Fruit fly (Drosophila melanogaster) whole organism, embryonic: ENCODE measurements around the gene CG5355.
A peak's percentile ranks its signal among the peaks of the same experiment; 100 is the strongest.

Experiments
- Atf-2 ChIP-seq: fragments of 200-800 bp; sonication (Bioruptor generic); optimal IDR thresholded peaks from 2 replicates; lab custom pipeline; 2016; ENCODE audit warnings: missing biosample characterization, missing genetic modification characterization
- CG10543 ChIP-seq: fragments of 200-800 bp; sonication (Bioruptor generic); optimal IDR thresholded peaks from 3 replicates; lab custom pipeline; 2017; ENCODE audit warnings: missing biosample characterization, mild to moderate bottlenecking, missing genetic modification characterization, moderate library complexity
- CG12104 ChIP-seq: fragments of 200-800 bp; sonication (Bioruptor generic); optimal IDR thresholded peaks from 3 replicates; lab custom pipeline; 2016; ENCODE audit warnings: missing biosample characterization, missing genetic modification characterization
- CG12744 ChIP-seq: fragments of 200-800 bp; sonication (Bioruptor generic); optimal IDR thresholded peaks from 2 replicates; lab custom pipeline; 2016; ENCODE audit warnings: missing biosample characterization, missing genetic modification characterization
- CG13296 ChIP-seq: fragments of 200-800 bp; sonication (Bioruptor generic); optimal IDR thresholded peaks from 3 replicates; lab custom pipeline; 2018; ENCODE audit warnings: missing biosample characterization, mild to moderate bottlenecking, missing genetic modification characterization
- CG14050 ChIP-seq: fragments of 200-800 bp; sonication (Bioruptor generic); IDR thresholded peaks from 3 replicates; pipeline ENCODE4 v1.3.6; 2022; ENCODE audit warnings: missing biosample characterization, missing genetic modification characterization
- CG15269 ChIP-seq: fragments of 200-800 bp; sonication (Bioruptor generic); optimal IDR thresholded peaks from 2 replicates; lab custom pipeline; 2018; ENCODE audit warnings: missing biosample characterization, mild to moderate bottlenecking, missing genetic modification characterization, moderate library complexity
- CG15601 ChIP-seq: fragments of 200-800 bp; sonication (Bioruptor generic); optimal IDR thresholded peaks from 3 replicates; lab custom pipeline; 2019; ENCODE audit warnings: missing biosample characterization, mild to moderate bottlenecking, missing genetic modification characterization, moderate library complexity
- CG16813 ChIP-seq: fragments of 200-800 bp; sonication (Bioruptor generic); IDR thresholded peaks from 3 replicates; pipeline ENCODE4 v1.3.6; 2022; ENCODE audit warnings: missing biosample characterization, missing genetic modification characterization; ENCODE audit not compliant: partially characterized antibody
- CG17912 ChIP-seq: fragments of 200-800 bp; sonication (Bioruptor generic); optimal IDR thresholded peaks from 2 replicates; lab custom pipeline; 2018; ENCODE audit warnings: missing biosample characterization, mild to moderate bottlenecking, missing genetic modification characterization
- CG18599 ChIP-seq: fragments of 200-800 bp; sonication (Bioruptor generic); optimal IDR thresholded peaks from 3 replicates; lab custom pipeline; 2017; ENCODE audit warnings: missing biosample characterization, missing genetic modification characterization, mild to moderate bottlenecking, moderate library complexity, missing genetic modification reagents
- CG2202 ChIP-seq: fragments of 200-800 bp; sonication (Bioruptor generic); optimal IDR thresholded peaks from 2 replicates; lab custom pipeline; 2018; ENCODE audit warnings: missing biosample characterization, mild to moderate bottlenecking, missing genetic modification characterization
- CG33213 ChIP-seq: fragments of 200-800 bp; sonication (Bioruptor generic); optimal IDR thresholded peaks from 3 replicates; lab custom pipeline; 2016; ENCODE audit warnings: missing biosample characterization, missing genetic modification characterization
- CG34422 ChIP-seq: fragments of 200-800 bp; sonication (Bioruptor generic); IDR thresholded peaks from 3 replicates; pipeline ENCODE4 v1.3.6; 2022; ENCODE audit warnings: missing biosample characterization, missing genetic modification characterization
- CG3995 ChIP-seq: fragments of 200-800 bp; sonication (Bioruptor generic); optimal IDR thresholded peaks from 3 replicates; lab custom pipeline; 2016; ENCODE audit warnings: missing biosample characterization, missing genetic modification characterization
- CG4282 ChIP-seq: fragments of 200-800 bp; sonication (Bioruptor generic); optimal IDR thresholded peaks from 2 replicates; lab custom pipeline; 2016; ENCODE audit warnings: missing biosample characterization, missing genetic modification characterization
- CG43689 ChIP-seq: fragments of 200-800 bp; sonication (Bioruptor generic); IDR thresholded peaks from 2 replicates; pipeline ENCODE4 v1.3.6; 2022; ENCODE audit warnings: missing biosample characterization, missing genetic modification characterization
- CG4854 ChIP-seq: fragments of 200-800 bp; sonication (Bioruptor generic); optimal IDR thresholded peaks from 2 replicates; lab custom pipeline; 2016; ENCODE audit warnings: missing biosample characterization, missing genetic modification characterization, inconsistent platforms
- CG6254 ChIP-seq: fragments of 200-800 bp; sonication (Bioruptor generic); optimal IDR thresholded peaks from 3 replicates; lab custom pipeline; 2017; ENCODE audit warnings: mild to moderate bottlenecking, missing biosample characterization, missing genetic modification reagents, missing genetic modification characterization
- CG6683 ChIP-seq: fragments of 200-800 bp; sonication (Bioruptor generic); optimal IDR thresholded peaks from 2 replicates; lab custom pipeline; 2017; ENCODE audit warnings: missing biosample characterization, mild to moderate bottlenecking, missing genetic modification characterization, missing genetic modification reagents
- CG7928 ChIP-seq: fragments of 200-800 bp; sonication (Bioruptor generic); optimal IDR thresholded peaks from 2 replicates; lab custom pipeline; 2017; ENCODE audit warnings: missing biosample characterization, mild to moderate bottlenecking, missing genetic modification characterization
- CG8359 ChIP-seq: fragments of 200-800 bp; sonication (Bioruptor generic); optimal IDR thresholded peaks from 2 replicates; lab custom pipeline; 2017; ENCODE audit warnings: missing biosample characterization, mild to moderate bottlenecking, missing genetic modification characterization, borderline replicate concordance
- CG9437 ChIP-seq: fragments of 200-800 bp; sonication (Bioruptor generic); optimal IDR thresholded peaks from 2 replicates; lab custom pipeline; 2018; ENCODE audit warnings: missing biosample characterization, mild to moderate bottlenecking, missing genetic modification characterization
- Camta ChIP-seq: fragments of 200-800 bp; sonication (Bioruptor generic); optimal IDR thresholded peaks from 2 replicates; lab custom pipeline; 2016; ENCODE audit warnings: missing biosample characterization, missing genetic modification characterization
- CkIIα-i1 ChIP-seq: fragments of 200-800 bp; sonication (Bioruptor generic); IDR thresholded peaks from 2 replicates; pipeline ENCODE4 v1.3.6; 2022; ENCODE audit warnings: missing biosample characterization, missing genetic modification characterization
- E2f2 ChIP-seq: fragments of 200-800 bp; sonication (Bioruptor generic); IDR thresholded peaks from 2 replicates; pipeline ENCODE4 v1.3.6; 2022; ENCODE audit warnings: missing biosample characterization, missing genetic modification characterization
- Hr51 ChIP-seq, 2 experiments: fragments of 200-800 bp; sonication (Bioruptor generic); optimal IDR thresholded peaks; 2 replicates in 1 of 2; 3 replicates in 1 of 2; lab custom pipeline; 2016 to 2018; ENCODE audit warnings: missing biosample characterization in 2 of 2, missing genetic modification characterization in 2 of 2, mild to moderate bottlenecking in 1 of 2, moderate library complexity in 1 of 2
- MBD-R2 ChIP-seq: fragments of 200-800 bp; sonication (Bioruptor generic); IDR thresholded peaks from 2 replicates; pipeline ENCODE4 v1.3.6; 2022; ENCODE audit warnings: missing biosample characterization, missing genetic modification characterization
- NFAT ChIP-seq: fragments of 200-800 bp; sonication (Bioruptor generic); IDR thresholded peaks from 2 replicates; pipeline ENCODE4 v1.3.6; 2022; ENCODE audit warnings: missing biosample characterization, missing genetic modification characterization
- Nf-YA ChIP-seq: fragments of 200-800 bp; sonication (Bioruptor generic); IDR thresholded peaks from 2 replicates; pipeline ENCODE4 v1.3.6; 2022; ENCODE audit warnings: missing biosample characterization, missing genetic modification characterization
- Nf-YC ChIP-seq: fragments of 200-800 bp; optimal IDR thresholded peaks from 3 replicates; lab custom pipeline; 2019; ENCODE audit warnings: missing biosample characterization, mild to moderate bottlenecking, missing genetic modification characterization, moderate library complexity
- NfI ChIP-seq: fragments of 200-800 bp; sonication (Bioruptor generic); optimal IDR thresholded peaks from 3 replicates; lab custom pipeline; 2018; ENCODE audit warnings: missing biosample characterization, mild to moderate bottlenecking, missing genetic modification characterization, moderate library complexity
- Pdp1 ChIP-seq, 2 experiments: fragments of 200-800 bp; sonication (Bioruptor generic); optimal IDR thresholded peaks; 3 replicates each; lab custom pipeline; 2016; ENCODE audit warnings: missing biosample characterization in 2 of 2, missing genetic modification characterization in 2 of 2, mild to moderate bottlenecking in 1 of 2, moderate library complexity in 1 of 2
- Sin3A ChIP-seq: fragments of >200 bp; optimal IDR thresholded peaks from 2 replicates; lab custom pipeline; 2018
- al ChIP-seq: fragments of 200-800 bp; sonication (Bioruptor generic); IDR thresholded peaks from 2 replicates; pipeline ENCODE4 v1.3.6; 2022; ENCODE audit warnings: missing biosample characterization, missing genetic modification characterization
- aop ChIP-seq: fragments of 200-800 bp; sonication (Bioruptor generic); IDR thresholded peaks from 2 replicates; pipeline ENCODE4 v1.3.6; 2022; ENCODE audit warnings: missing biosample characterization, missing genetic modification characterization
- chif ChIP-seq, 2 experiments: fragments of 200-800 bp; sonication (Bioruptor generic); optimal IDR thresholded peaks; 3 replicates each; lab custom pipeline; 2016; ENCODE audit warnings: missing biosample characterization in 2 of 2, missing genetic modification characterization in 2 of 2
- dmrt99B ChIP-seq: fragments of 200-800 bp; sonication (Bioruptor generic); optimal IDR thresholded peaks from 2 replicates; lab custom pipeline; 2018; ENCODE audit warnings: missing biosample characterization, mild to moderate bottlenecking, missing genetic modification characterization, moderate library complexity
- fd64A ChIP-seq: fragments of 200-800 bp; sonication (Bioruptor generic); optimal IDR thresholded peaks from 3 replicates; lab custom pipeline; 2018; ENCODE audit warnings: missing biosample characterization, mild to moderate bottlenecking, missing genetic modification characterization
- gcm2 ChIP-seq: fragments of 200-800 bp; sonication (Bioruptor generic); optimal IDR thresholded peaks from 2 replicates; lab custom pipeline; 2016; ENCODE audit warnings: missing biosample characterization, missing genetic modification characterization
- gem ChIP-seq: fragments of 200-800 bp; sonication (Bioruptor generic); optimal IDR thresholded peaks from 2 replicates; lab custom pipeline; 2019; ENCODE audit warnings: missing biosample characterization, mild to moderate bottlenecking, missing genetic modification characterization, moderate library complexity
- gsb ChIP-seq: fragments of 200-800 bp; sonication (Bioruptor generic); IDR thresholded peaks from 2 replicates; pipeline ENCODE4 v1.3.6; 2022; ENCODE audit warnings: missing biosample characterization, missing genetic modification characterization
- h ChIP-seq: fragments of >200 bp; optimal IDR thresholded peaks from 2 replicates; lab custom pipeline; 2017
- lab ChIP-seq: fragments of 200-800 bp; sonication (Bioruptor generic); optimal IDR thresholded peaks from 3 replicates; lab custom pipeline; 2017; ENCODE audit warnings: missing biosample characterization, missing genetic modification characterization, mild to moderate bottlenecking, moderate library complexity, missing genetic modification reagents
- lmd ChIP-seq: fragments of 200-800 bp; sonication (Bioruptor generic); IDR thresholded peaks from 2 replicates; pipeline ENCODE4 v1.3.6; 2022; ENCODE audit warnings: missing biosample characterization, missing genetic modification characterization
- ro ChIP-seq: fragments of 200-800 bp; sonication (Bioruptor generic); IDR thresholded peaks from 2 replicates; pipeline ENCODE4 v1.3.6; 2022; ENCODE audit warnings: missing biosample characterization, missing genetic modification characterization
- sc ChIP-seq, 3 experiments: fragments of >200 bp in 2 of 3; fragments of 200-800 bp in 1 of 3; sonication (Bioruptor generic) in 1 of 3; optimal IDR thresholded peaks; 2 replicates in 2 of 3; 3 replicates in 1 of 3; lab custom pipeline; 2017; ENCODE audit warnings: mild to moderate bottlenecking in 1 of 3, missing biosample characterization in 1 of 3, missing genetic modification characterization in 1 of 3, missing genetic modification reagents in 1 of 3
- sens-2 ChIP-seq: fragments of 200-800 bp; sonication (Bioruptor generic); IDR thresholded peaks from 2 replicates; pipeline ENCODE4 v1.3.6; 2022; ENCODE audit warnings: missing biosample characterization, missing genetic modification characterization
- sqz ChIP-seq: fragments of 200-800 bp; sonication (Bioruptor generic); optimal IDR thresholded peaks from 3 replicates; lab custom pipeline; 2018; ENCODE audit warnings: missing biosample characterization, mild to moderate bottlenecking, missing genetic modification characterization

The CG5355 gene

dm6 chr2L:10375464-10376236 lies 37.6 kb downstream of the CG5355 start, which contains the start of the genes CG33303 and dpr19 (continued):
- TF ChIP-seq sc (optimal IDR thresholded peaks at IDR 0.05; lab: Kevin White, UChicago) = no peak
- peak; percentile 33 for TF ChIP-seq sc (GFP tag; optimal IDR thresholded peaks at IDR 0.05; lab: Kevin White, UChicago)
- peak; percentile 45 for TF ChIP-seq NfI
- TF ChIP-seq CG17912 (GFP tag; lab: Kevin White, UChicago) = peak; percentile 29
- no peak for TF ChIP-seq h (lab: Kevin White, UChicago)
- peak; percentile 81 for TF ChIP-seq lab
- no peak for TF ChIP-seq Nf-YA (GFP tag; lab: Robert Waterston, UW)
- no peak for TF ChIP-seq CG16813 (GFP tag; lab: Robert Waterston, UW)
- peak; percentile 87 for TF ChIP-seq CG15269 (tag; lab: Kevin White, UChicago)
- TF ChIP-seq sens-2 = no peak
- no peak for TF ChIP-seq Atf-2 (GFP tag; lab: Kevin White, UChicago)
- no peak for TF ChIP-seq NFAT (GFP tag; lab: Robert Waterston, UW)
- peak; percentile 52; the same call in 1 of the 2 replicates for TF ChIP-seq lmd (GFP tag; lab: Robert Waterston, UW)
- peak; percentile 49 for TF ChIP-seq CG12104
- TF ChIP-seq dmrt99B (tag; lab: Kevin White, UChicago) = peak; percentile 80
- no peak for TF ChIP-seq CG33213 (GFP tag; lab: Kevin White, UChicago)
- TF ChIP-seq CG10543 (GFP tag; lab: Kevin White, UChicago) = no peak
- TF ChIP-seq CG15601 (tag; lab: Kevin White, UChicago) = peak; percentile 86
- TF ChIP-seq sqz = no peak
- TF ChIP-seq al (GFP tag; lab: Robert Waterston, UW) = no peak; the same call in 1 of the 2 replicates
- peak; percentile 79 for TF ChIP-seq Nf-YC (tag; lab: Kevin White, UChicago)
- no peak for TF ChIP-seq chif (GFP tag; optimal IDR thresholded peaks at IDR 0.05; lab: Kevin White, UChicago)
- TF ChIP-seq CG34422 (GFP tag; lab: Robert Waterston, UW) = peak; percentile 87; the same call in 2 of the 3 replicates
- no peak; the same call in 2 of the 3 replicates for TF ChIP-seq CG14050 (GFP tag; lab: Robert Waterston, UW)
- peak; percentile 9 for TF ChIP-seq CG8359
- TF ChIP-seq CG4854 (GFP tag; lab: Kevin White, UChicago) = no peak
- TF ChIP-seq ro (GFP tag; lab: Robert Waterston, UW) = no peak
- no peak for TF ChIP-seq gcm2 (GFP tag; lab: Kevin White, UChicago)
- no peak for TF ChIP-seq Pdp1 (GFP tag; optimal IDR thresholded peaks at IDR 0.05; lab: Kevin White, UChicago)
- TF ChIP-seq Hr51 (GFP tag; optimal IDR thresholded peaks at IDR 0.05; lab: Kevin White, UChicago) = peak in 1 of 2 experiments; percentile 87
- TF ChIP-seq CG6683 (GFP tag; lab: Kevin White, UChicago) = peak; percentile 68
- TF ChIP-seq CG7928 (GFP tag; lab: Kevin White, UChicago) = peak; percentile 19
- TF ChIP-seq CkIIα-i1 = no peak
- TF ChIP-seq gem = peak; percentile 92
- TF ChIP-seq Sin3A (lab: Kevin White, UChicago) = no peak
- TF ChIP-seq fd64A (GFP tag; lab: Kevin White, UChicago) = no peak
- TF ChIP-seq CG13296 = peak; percentile 87
- peak; percentile 75 for TF ChIP-seq CG9437
- no peak for TF ChIP-seq CG12744 (GFP tag; lab: Kevin White, UChicago)
- peak; percentile 78 for TF ChIP-seq MBD-R2 (GFP tag; lab: Robert Waterston, UW)
- peak; percentile 63 for TF ChIP-seq CG2202 (tag; lab: Kevin White, UChicago)
- peak; percentile 48 for TF ChIP-seq CG3995 (GFP tag; lab: Kevin White, UChicago)
- no peak for TF ChIP-seq Camta (GFP tag; lab: Kevin White, UChicago)
- no peak for TF ChIP-seq aop
- TF ChIP-seq CG4282 (GFP tag; lab: Kevin White, UChicago) = no peak
- TF ChIP-seq gsb (GFP tag; lab: Robert Waterston, UW) = no peak
- TF ChIP-seq CG18599 (GFP tag; lab: Kevin White, UChicago) = peak; percentile 62
- no peak for TF ChIP-seq CG43689
- peak; percentile 42 for TF ChIP-seq E2f2 (GFP tag; lab: Robert Waterston, UW)
- peak; percentile 38 for TF ChIP-seq CG6254
